Fruit fly (Drosophila melanogaster) whole organism: ENCODE measurements around the gene CG12984.

ENCODE experiments used
- CG8478 ChIP-seq: fragments of >200 bp; optimal IDR thresholded peaks from 2 replicates; lab custom pipeline; 2018; ENCODE audit warnings: inconsistent platforms
- Dll ChIP-seq: fragments of >200 bp; optimal IDR thresholded peaks from 2 replicates; lab custom pipeline; 2017
- EcR ChIP-seq, 2 experiments: fragments of >200 bp; optimal IDR thresholded peaks; 2 replicates each; lab custom pipeline; 2017; ENCODE audit warnings: missing biosample characterization in 2 of 2, missing genetic modification characterization in 2 of 2, missing genetic modification reagents in 2 of 2
- pan ChIP-seq: fragments of >200 bp; optimal IDR thresholded peaks from 2 replicates; lab custom pipeline; 2017
- psq ChIP-seq: fragments of >200 bp; optimal IDR thresholded peaks from 2 replicates; lab custom pipeline; 2017
- usp ChIP-seq: fragments of >200 bp; optimal IDR thresholded peaks from 2 replicates; lab custom pipeline; 2017; ENCODE audit warnings: missing biosample characterization, missing genetic modification characterization, mixed read lengths

Gene CG12984

DNA sequence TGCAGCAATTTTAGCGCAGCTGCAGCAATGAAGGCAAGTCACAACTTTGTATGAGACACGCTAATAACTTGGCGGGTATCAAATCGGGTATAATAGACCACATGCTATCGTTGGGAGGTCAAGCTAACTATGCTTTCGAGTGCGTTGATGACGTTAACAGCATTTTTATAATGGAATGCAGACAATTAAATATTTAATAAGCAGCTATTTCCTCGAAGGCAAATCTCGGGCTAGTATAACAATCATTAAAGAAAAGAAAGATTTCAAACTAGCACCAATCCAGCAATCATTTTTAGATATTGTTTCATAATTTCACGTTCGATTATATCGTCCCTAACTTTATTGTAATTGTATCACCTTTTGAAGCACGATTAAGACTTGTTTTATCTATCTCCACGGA is 11.0 kb upstream of the CG12984 start:
- no peak for TF ChIP-seq CG8478 (lab: Kevin White, UChicago)
- no peak for TF ChIP-seq Dll
- no peak for TF ChIP-seq pan (lab: Kevin White, UChicago)
- no peak for TF ChIP-seq usp (GFP tag; lab: Kevin White, UChicago)
- TF ChIP-seq psq (lab: Kevin White, UChicago): no peak
- no peak for TF ChIP-seq EcR (GFP tag; optimal IDR thresholded peaks at IDR 0.05; lab: Kevin White, UChicago)

DNA sequence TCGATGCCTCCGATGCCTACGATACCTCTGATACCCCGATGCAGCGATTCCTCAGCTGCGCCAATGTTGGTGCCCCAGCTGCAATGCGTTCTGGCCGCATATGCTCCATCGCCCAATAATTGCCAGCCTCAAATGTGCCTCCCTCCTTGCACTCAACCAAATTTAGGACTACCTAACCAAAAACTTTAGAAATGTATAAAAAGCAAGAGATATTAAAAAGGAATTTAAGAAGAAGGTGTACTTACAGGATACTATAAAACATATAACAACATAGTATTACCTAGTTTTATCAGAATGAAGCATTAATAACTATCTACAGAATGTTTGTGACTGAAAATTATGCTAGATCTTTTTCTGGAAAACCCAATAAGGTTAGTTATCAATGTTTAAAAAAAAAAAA is 9.7 kb upstream of the CG12984 start:
- TF ChIP-seq EcR (GFP tag; optimal IDR thresholded peaks at IDR 0.05; lab: Kevin White, UChicago) (no peak), CG8478 (lab: Kevin White, UChicago) (no peak), pan (lab: Kevin White, UChicago) (no peak), psq (lab: Kevin White, UChicago) (no peak), Dll (no peak), usp (GFP tag; lab: Kevin White, UChicago) (no peak)

DNA sequence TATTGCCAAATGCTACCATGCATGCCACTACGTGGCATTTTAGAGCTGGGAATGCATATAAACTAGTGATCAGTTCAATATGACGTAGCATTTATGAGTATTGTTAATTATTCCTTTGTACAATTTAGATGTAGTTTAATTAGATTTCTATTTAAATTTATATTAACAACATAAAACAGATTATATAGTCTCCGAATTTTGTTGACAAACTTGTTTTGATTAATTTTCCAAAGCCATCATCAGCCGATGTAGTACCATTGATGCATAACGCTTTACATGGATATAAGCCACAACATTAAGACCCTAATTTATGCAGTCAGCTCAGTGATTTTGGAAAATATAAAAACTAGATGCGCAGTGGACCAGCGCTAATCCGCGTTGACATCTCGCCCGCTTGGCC is 8.9 kb upstream of the CG12984 start:
- TF ChIP-seq psq (lab: Kevin White, UChicago): no peak
- no peak for TF ChIP-seq EcR (GFP tag; optimal IDR thresholded peaks at IDR 0.05; lab: Kevin White, UChicago)
- no peak for TF ChIP-seq pan (lab: Kevin White, UChicago)
- no peak for TF ChIP-seq Dll
- no peak for TF ChIP-seq CG8478 (lab: Kevin White, UChicago)
- no peak for TF ChIP-seq usp (GFP tag; lab: Kevin White, UChicago)

DNA sequence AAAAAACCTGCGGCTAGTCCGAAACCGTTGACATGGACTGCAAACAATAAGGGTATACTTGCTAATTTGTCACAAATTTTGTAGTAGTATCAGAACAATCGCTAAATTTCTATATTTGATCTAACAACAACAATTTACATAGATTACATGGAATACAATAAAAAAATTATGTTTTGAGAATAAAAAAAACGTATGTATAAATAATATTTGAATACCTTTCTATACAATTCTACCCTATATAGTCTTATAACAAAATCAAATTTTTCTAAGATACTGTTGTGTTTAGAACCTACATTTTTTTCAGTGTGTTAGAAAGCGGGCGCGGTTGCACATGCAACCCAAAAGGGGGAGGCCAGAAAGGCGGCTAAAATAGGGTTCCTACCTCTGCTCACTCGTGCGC is 8.2 kb upstream of the CG12984 start:
- TF ChIP-seq usp (GFP tag; lab: Kevin White, UChicago) (no peak), Dll (no peak), psq (lab: Kevin White, UChicago) (no peak), EcR (GFP tag; optimal IDR thresholded peaks at IDR 0.05; lab: Kevin White, UChicago) (no peak), pan (lab: Kevin White, UChicago) (no peak), CG8478 (lab: Kevin White, UChicago) (no peak)

DNA sequence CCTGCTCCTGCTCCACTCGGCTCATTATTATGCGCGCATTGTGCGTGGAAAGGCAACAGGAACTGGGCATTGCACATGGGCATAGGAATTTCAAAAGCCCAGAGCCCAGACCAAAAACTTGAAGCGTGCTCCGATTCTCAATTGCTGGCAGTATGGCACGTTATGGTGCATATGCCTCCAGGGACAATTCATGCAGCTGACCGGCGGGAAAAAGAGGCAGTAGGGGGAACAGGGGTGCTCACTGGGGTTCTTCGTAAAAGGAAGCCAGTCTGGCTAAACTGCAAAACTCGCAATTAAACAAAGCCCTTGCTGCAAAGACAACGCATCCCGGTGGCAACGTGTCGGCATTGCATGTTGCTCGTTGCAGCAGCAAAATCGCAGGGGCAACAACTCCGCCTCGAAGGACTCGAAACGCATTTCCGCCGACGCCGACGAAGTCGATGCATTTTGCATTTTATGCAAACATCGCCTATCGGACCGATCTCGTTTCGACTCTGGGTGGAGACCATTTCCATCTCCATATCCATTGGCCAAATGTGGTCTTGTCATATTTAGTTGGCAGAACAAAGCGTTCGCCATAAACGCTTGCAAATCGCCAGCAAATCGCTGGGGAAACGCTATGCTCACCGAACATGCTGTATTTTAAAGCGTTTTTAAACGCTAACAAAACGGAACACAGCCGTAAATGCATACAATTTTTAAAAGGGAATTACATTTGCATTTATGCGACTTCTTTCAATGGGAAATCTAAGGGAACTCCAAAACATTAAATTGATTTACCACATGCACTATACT is 6.9 kb upstream of the CG12984 start:
- TF ChIP-seq Dll: peak; percentile 53
- no peak for TF ChIP-seq CG8478 (lab: Kevin White, UChicago)

DNA sequence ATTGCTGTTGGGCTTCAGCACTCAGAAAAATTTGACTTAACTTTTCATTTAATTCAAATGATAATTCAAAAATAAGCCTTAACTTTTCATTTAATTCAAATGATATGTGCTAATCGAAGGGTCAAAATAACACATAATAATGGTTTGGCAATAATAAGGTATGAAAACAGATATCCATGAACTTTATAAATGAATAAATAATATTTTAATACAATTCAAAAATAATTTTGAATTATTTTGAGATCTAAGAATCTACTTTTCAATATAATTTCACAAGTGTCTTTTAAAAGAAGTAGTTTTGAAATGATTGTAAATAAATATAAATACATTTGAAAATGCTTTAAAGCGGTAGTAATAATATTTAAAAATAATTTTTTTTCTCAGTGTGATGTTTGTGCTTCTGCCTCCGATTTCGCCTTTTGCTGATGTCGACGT is 4.5 kb upstream of the CG12984 start:
- TF ChIP-seq Dll: no peak
- no peak for TF ChIP-seq EcR (GFP tag; optimal IDR thresholded peaks at IDR 0.05; lab: Kevin White, UChicago)
- no peak for TF ChIP-seq usp (GFP tag; lab: Kevin White, UChicago)
- no peak for TF ChIP-seq pan (lab: Kevin White, UChicago)
- no peak for TF ChIP-seq psq (lab: Kevin White, UChicago)
- TF ChIP-seq CG8478 (lab: Kevin White, UChicago): no peak

DNA sequence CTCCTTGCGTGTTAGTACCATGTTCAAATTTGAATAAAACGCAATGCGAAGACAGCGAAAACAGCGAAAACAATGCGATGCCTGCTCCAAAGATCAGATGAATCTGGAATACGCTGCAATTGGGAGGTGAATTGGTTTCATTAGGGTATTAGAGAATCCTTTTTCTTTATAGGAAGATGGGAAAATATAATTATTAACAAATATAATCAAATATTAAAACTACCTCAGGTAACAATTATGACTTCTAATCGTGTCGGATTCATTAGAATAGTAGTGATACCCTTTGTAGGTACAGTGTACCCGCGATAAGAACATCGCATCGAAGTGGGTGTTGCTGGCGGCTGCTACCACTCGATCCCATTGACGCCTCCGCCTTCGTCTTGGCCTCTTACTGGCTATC is 3.6 kb upstream of the CG12984 start:
- TF ChIP-seq pan (lab: Kevin White, UChicago) (no peak), Dll (no peak), CG8478 (lab: Kevin White, UChicago) (no peak), usp (GFP tag; lab: Kevin White, UChicago) (no peak), EcR (GFP tag; optimal IDR thresholded peaks at IDR 0.05; lab: Kevin White, UChicago) (no peak), psq (lab: Kevin White, UChicago) (no peak)

DNA sequence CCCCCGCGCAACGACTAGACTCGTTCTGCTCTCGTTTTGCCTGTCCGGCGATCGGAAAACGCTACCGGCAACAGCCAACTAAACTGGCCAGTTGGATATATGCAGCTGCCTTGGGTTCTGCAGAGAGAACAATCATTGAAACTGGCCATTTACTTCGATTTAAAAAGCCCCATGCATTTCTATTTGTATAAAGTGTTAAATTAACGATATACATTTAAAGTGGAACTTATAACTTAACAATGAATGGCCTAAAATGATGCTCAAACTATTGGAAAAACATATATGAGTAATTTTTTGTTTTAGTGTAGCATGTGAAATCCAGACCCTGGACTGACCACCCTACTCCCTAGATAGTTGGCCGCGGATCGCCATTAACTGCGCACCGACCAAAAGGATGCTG is 2.6 kb upstream of the CG12984 start:
- no peak for TF ChIP-seq CG8478 (lab: Kevin White, UChicago)
- no peak for TF ChIP-seq Dll
- no peak for TF ChIP-seq EcR (GFP tag; optimal IDR thresholded peaks at IDR 0.05; lab: Kevin White, UChicago)
- no peak for TF ChIP-seq psq (lab: Kevin White, UChicago)

DNA sequence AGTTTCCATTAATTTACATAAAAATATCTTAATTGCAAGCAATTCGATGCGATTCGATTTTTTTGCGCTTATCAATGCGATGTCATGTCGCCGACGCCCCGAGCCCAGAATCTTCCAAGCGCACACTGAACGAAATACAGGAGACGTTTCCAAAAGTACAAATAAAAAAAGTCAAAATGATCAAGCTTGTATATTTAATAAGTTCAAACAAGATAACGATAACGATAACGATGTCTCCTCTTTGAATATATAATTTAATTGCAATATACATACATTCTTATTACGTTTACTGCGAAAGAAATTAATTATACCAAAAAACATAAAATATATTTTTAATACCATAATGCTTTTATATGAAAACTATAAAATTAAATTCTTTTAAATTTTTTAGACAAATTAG is 1.2 kb upstream of the CG12984 start:
- TF ChIP-seq CG8478 (lab: Kevin White, UChicago) (no peak), pan (lab: Kevin White, UChicago) (no peak), Dll (no peak), EcR (GFP tag; optimal IDR thresholded peaks at IDR 0.05; lab: Kevin White, UChicago) (no peak), usp (GFP tag; lab: Kevin White, UChicago) (no peak), psq (lab: Kevin White, UChicago) (no peak)

DNA sequence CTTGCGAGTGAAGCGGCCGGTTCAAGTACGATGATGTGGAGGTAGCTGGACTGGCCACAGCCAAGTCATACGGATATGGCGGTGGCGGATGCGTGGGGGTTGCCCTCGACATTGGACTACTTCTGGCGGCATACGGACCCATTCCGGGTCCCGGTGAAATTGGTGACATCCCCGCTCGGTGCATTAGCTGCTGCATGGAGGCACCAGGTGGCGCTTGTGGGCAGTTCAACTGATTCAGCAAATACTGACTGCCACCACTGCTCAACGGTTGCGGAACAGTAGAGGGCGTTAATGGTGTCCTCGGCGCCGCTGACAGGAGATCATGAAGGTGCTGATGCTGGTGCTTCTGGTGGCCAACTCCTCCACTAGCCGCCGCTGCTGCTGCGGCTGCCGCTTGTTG is 8.2 kb downstream of the CG12984 start:
- no peak for TF ChIP-seq usp (GFP tag; lab: Kevin White, UChicago)
- no peak for TF ChIP-seq EcR (GFP tag; optimal IDR thresholded peaks at IDR 0.05; lab: Kevin White, UChicago)
- TF ChIP-seq CG8478 (lab: Kevin White, UChicago): no peak
- TF ChIP-seq Dll: no peak
- TF ChIP-seq pan (lab: Kevin White, UChicago): no peak
- no peak for TF ChIP-seq psq (lab: Kevin White, UChicago)

DNA sequence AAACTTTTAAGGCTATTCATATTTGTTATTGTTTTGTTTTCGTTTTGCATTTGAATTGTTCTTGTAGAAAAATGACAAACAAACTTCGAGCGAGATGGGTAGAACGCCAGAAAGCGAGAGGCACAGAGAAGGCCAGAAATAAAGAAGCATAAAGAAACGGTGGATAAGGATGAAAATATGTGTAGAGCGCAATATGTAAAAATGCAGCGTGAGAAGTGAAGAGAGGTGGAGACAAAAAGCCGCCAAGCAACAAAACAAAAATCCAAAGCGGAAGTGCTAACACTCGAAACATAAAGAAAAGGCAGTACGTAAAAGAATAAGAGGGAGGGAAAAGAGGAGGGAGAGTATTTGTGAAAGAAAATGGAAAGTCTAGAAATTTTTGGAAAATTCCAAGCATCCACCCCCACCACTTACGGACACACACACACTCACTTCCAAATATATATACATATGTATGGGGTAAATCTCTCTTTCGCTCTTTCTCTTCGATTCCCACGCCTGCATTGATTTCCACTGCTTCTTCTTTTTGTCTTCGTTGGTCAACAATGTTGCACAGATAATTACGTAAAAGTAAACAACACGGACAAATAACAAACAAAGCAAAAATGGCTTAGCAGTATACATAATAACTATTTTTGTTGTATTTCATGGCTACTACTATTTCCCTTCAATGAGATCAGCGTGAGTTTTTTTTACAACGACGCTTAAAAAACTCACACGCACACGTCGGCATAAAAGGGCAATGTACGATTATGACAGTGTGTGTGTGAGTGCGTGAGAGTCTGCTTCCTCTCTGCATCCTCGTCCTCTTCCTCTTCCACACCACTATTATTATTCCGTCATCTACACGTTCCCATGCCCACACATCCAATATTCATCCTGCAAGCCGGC is 16.1 kb downstream of the CG12984 start:
- TF ChIP-seq EcR (GFP tag; optimal IDR thresholded peaks at IDR 0.05; lab: Kevin White, UChicago) (no peak), usp (GFP tag; lab: Kevin White, UChicago) (no peak)
